Worm (Caenorhabditis elegans) whole organism, L4 larva: Measurements from ENCODE around the gene sru-27.

Source experiments
- D1046.2 ChIP-seq: fragments of 200-800 bp; sonication (Bioruptor generic); IDR thresholded peaks from 2 replicates; pipeline ENCODE4 v1.3.6; 2022; ENCODE audit warnings: missing genetic modification characterization, missing compliant biosample characterization
- F10B5.3 ChIP-seq: sonication (generic microtip); optimal IDR thresholded peaks from 2 replicates; lab custom pipeline; 2016; ENCODE audit warnings: mild to moderate bottlenecking, missing genetic modification characterization, missing compliant biosample characterization
- F26F4.8 ChIP-seq: fragments of 200-800 bp; sonication (Bioruptor generic); conservative IDR thresholded peaks from 2 replicates; pipeline ENCODE4 v1.3.6; 2022; ENCODE audit warnings: missing genetic modification characterization, missing compliant biosample characterization
- T20F7.1 ChIP-seq: fragments of 200-800 bp; sonication (Bioruptor generic); optimal IDR thresholded peaks from 2 replicates; lab custom pipeline; 2018; ENCODE audit warnings: mild to moderate bottlenecking, missing genetic modification characterization, missing compliant biosample characterization
- ZK546.5 ChIP-seq, 2 experiments: sonication (generic microtip); optimal IDR thresholded peaks; 2 replicates each; lab custom pipeline; 2017; ENCODE audit warnings: missing biosample characterization in 2 of 2, missing genetic modification characterization in 2 of 2
- ama-1 ChIP-seq: fragments of 150-350 bp; optimal IDR thresholded peaks from 2 replicates; lab custom pipeline; 2014; ENCODE audit warnings: inconsistent platforms, mixed read lengths
- ceh-82 ChIP-seq: sonication (generic microtip); optimal IDR thresholded peaks from 2 replicates; lab custom pipeline; 2017; ENCODE audit warnings: missing biosample characterization, missing genetic modification characterization
- ces-1 ChIP-seq: fragments of 150-350 bp; sonication (generic microtip); optimal IDR thresholded peaks from 4 replicates; lab custom pipeline; 2014; ENCODE audit warnings: missing biosample characterization, missing genetic modification reagents, missing genetic modification characterization
- cey-2 ChIP-seq: sonication (generic microtip); optimal IDR thresholded peaks from 3 replicates; lab custom pipeline; 2017; ENCODE audit warnings: missing genetic modification characterization, mild to moderate bottlenecking, missing compliant biosample characterization, antibody characterized with exemption, borderline replicate concordance; ENCODE audit not compliant: insufficient read depth
- daf-19 ChIP-seq: fragments of 200-800 bp; sonication (Bioruptor generic); conservative IDR thresholded peaks from 2 replicates; pipeline ENCODE4 v1.3.6; 2022; ENCODE audit warnings: missing genetic modification characterization, missing compliant biosample characterization
- dmd-6 ChIP-seq: fragments of 200-800 bp; sonication (Bioruptor generic); IDR thresholded peaks from 2 replicates; pipeline ENCODE4 v1.3.6; 2022; ENCODE audit warnings: missing genetic modification reagents, missing genetic modification characterization, missing compliant biosample characterization
- dmd-9 ChIP-seq: fragments of 200-800 bp; sonication (Bioruptor generic); IDR thresholded peaks from 2 replicates; pipeline ENCODE4 v1.3.6; 2022; ENCODE audit warnings: missing genetic modification reagents, missing genetic modification characterization, missing compliant biosample characterization
- dpl-1 ChIP-seq: fragments of 150-350 bp; optimal IDR thresholded peaks from 2 replicates; lab custom pipeline; 2014; ENCODE audit warnings: missing biosample characterization, missing genetic modification reagents, missing genetic modification characterization
- fkh-10 ChIP-seq: fragments of 150-350 bp; optimal IDR thresholded peaks from 2 replicates; lab custom pipeline; 2014; ENCODE audit warnings: missing biosample characterization, missing genetic modification reagents, missing genetic modification characterization
- hlh-11 ChIP-seq: fragments of 200-800 bp; sonication (Bioruptor generic); optimal IDR thresholded peaks from 2 replicates; lab custom pipeline; 2018; ENCODE audit warnings: mild to moderate bottlenecking, missing genetic modification characterization, missing compliant biosample characterization
- lin-1 ChIP-seq: fragments of 200-800 bp; sonication (Bioruptor generic); IDR thresholded peaks from 2 replicates; pipeline ENCODE4 v1.3.6; 2022; ENCODE audit warnings: missing genetic modification reagents, missing genetic modification characterization, missing compliant biosample characterization
- lin-29 ChIP-seq: fragments of 200-800 bp; sonication (Bioruptor generic); IDR thresholded peaks from 2 replicates; pipeline ENCODE4 v1.3.6; 2022; ENCODE audit warnings: missing genetic modification reagents, missing genetic modification characterization, missing compliant biosample characterization
- mdl-1 ChIP-seq, 2 experiments: fragments of 150-350 bp in 1 of 2; sonication (generic microtip) in 1 of 2; optimal IDR thresholded peaks; 2 replicates each; lab custom pipeline; 2014 to 2017; ENCODE audit warnings: missing biosample characterization in 2 of 2, missing genetic modification characterization in 2 of 2
- mep-1 ChIP-seq: fragments of 150-350 bp; sonication (generic microtip); optimal IDR thresholded peaks from 3 replicates; lab custom pipeline; 2014; ENCODE audit warnings: missing biosample characterization, missing genetic modification characterization
- nhr-10 ChIP-seq: fragments of 150-350 bp; optimal IDR thresholded peaks from 2 replicates; lab custom pipeline; 2014; ENCODE audit warnings: missing biosample characterization, missing genetic modification characterization
- nhr-11 ChIP-seq: fragments of 150-350 bp; optimal IDR thresholded peaks from 2 replicates; lab custom pipeline; 2014; ENCODE audit warnings: missing biosample characterization, missing genetic modification characterization
- nhr-25 ChIP-seq: sonication (generic microtip); optimal IDR thresholded peaks from 2 replicates; lab custom pipeline; 2017; ENCODE audit warnings: missing genetic modification characterization, mild to moderate bottlenecking, missing compliant biosample characterization, antibody characterized with exemption, moderate library complexity, borderline replicate concordance; ENCODE audit not compliant: insufficient read depth
- nhr-6 ChIP-seq: fragments of 150-350 bp; optimal IDR thresholded peaks from 2 replicates; lab custom pipeline; 2014; ENCODE audit warnings: missing biosample characterization, missing genetic modification characterization
- pha-4 ChIP-seq, 2 experiments: fragments of 150-350 bp in 1 of 2; fragments of 200-800 bp in 1 of 2; sonication (Bioruptor generic) in 1 of 2; IDR thresholded peaks in 1 of 2; optimal IDR thresholded peaks in 1 of 2; 2 replicates each; pipeline versions ENCODE4 v1.3.6 to Lab custom; 2014 to 2022; ENCODE audit warnings: missing genetic modification characterization in 2 of 2, missing genetic modification reagents in 2 of 2, missing biosample characterization in 1 of 2, missing compliant biosample characterization in 1 of 2
- php-3 ChIP-seq: fragments of 200-800 bp; sonication (Bioruptor generic); IDR thresholded peaks from 2 replicates; pipeline ENCODE4 v1.3.6; 2022; ENCODE audit warnings: missing genetic modification reagents, missing genetic modification characterization, missing compliant biosample characterization
- pqm-1 ChIP-seq: sonication (generic microtip); optimal IDR thresholded peaks from 2 replicates; lab custom pipeline; 2017; ENCODE audit warnings: missing biosample characterization, missing genetic modification characterization
- spr-3 ChIP-seq: fragments of 200-800 bp; sonication (Bioruptor generic); optimal IDR thresholded peaks from 2 replicates; lab custom pipeline; 2018; ENCODE audit warnings: mild to moderate bottlenecking, missing genetic modification characterization, missing compliant biosample characterization
- unc-130 ChIP-seq: sonication (generic microtip); optimal IDR thresholded peaks from 2 replicates; lab custom pipeline; 2016; ENCODE audit warnings: missing genetic modification reagents, missing genetic modification characterization, missing compliant biosample characterization
- unc-39 ChIP-seq: sonication (generic microtip); optimal IDR thresholded peaks from 2 replicates; lab custom pipeline; 2017; ENCODE audit warnings: missing biosample characterization, missing genetic modification characterization
- zag-1 ChIP-seq: fragments of 150-350 bp; optimal IDR thresholded peaks from 2 replicates; lab custom pipeline; 2014; ENCODE audit warnings: missing biosample characterization, missing genetic modification characterization
- zip-11 ChIP-seq: fragments of 200-800 bp; sonication (Bioruptor generic); IDR thresholded peaks from 2 replicates; pipeline ENCODE4 v1.3.6; 2022; ENCODE audit warnings: missing genetic modification characterization, missing compliant biosample characterization

The sru-27 gene

ce11 chrV:1481742-1482141, 17.5 kb upstream of the sru-27 start, which contains the start of gene C38C3.4:
C38C3.4 (plus strand) TSS chrV:1482042.
- TF ChIP-seq nhr-6 (tag; lab: Kevin White, UChicago) (no peak), nhr-10 (tag; lab: Kevin White, UChicago) (no peak)

ce11 chrV:1486031-1486430, 13.2 kb upstream of the sru-27 start:
- no peak for TF ChIP-seq ceh-82 (tag; lab: Kevin White, UChicago)
- TF ChIP-seq dmd-6 (GFP tag; lab: Robert Waterston, UW), result no peak
- TF ChIP-seq fkh-10 (GFP tag; lab: Kevin White, UChicago), result peak; percentile 73
- TF ChIP-seq F26F4.8, result no peak
- TF ChIP-seq ZK546.5 (tag; optimal IDR thresholded peaks at IDR 0.05; lab: Kevin White, UChicago), result no peak
- TF ChIP-seq ces-1 (GFP tag; lab: Kevin White, UChicago), result peak; percentile 52
- no peak for TF ChIP-seq lin-29
- TF ChIP-seq mep-1 (tag; lab: Kevin White, UChicago), result no peak
- TF ChIP-seq, all 104 proteins: peak for 2

ce11 chrV:1487262-1487661, 12.0 kb upstream of the sru-27 start:
- TF ChIP-seq hlh-11 (tag; lab: Kevin White, UChicago) (no peak), cey-2 (tag; lab: Kevin White, UChicago) (no peak), unc-130 (GFP tag; lab: Kevin White, UChicago) (no peak), mdl-1 (tag; optimal IDR thresholded peaks at IDR 0.05; lab: Kevin White, UChicago) (no peak), spr-3 (GFP tag; lab: Kevin White, UChicago) (no peak), nhr-25 (tag; lab: Kevin White, UChicago) (no peak), pqm-1 (tag; lab: Kevin White, UChicago) (no peak), fkh-10 (GFP tag; lab: Kevin White, UChicago) (no peak), zip-11 (GFP tag; lab: Robert Waterston, UW) (no peak)

ce11 chrV:1488642-1489041, 10.6 kb upstream of the sru-27 start:
- peak; percentile 16 for TF ChIP-seq nhr-11 (tag; lab: Kevin White, UChicago)
- TF ChIP-seq daf-19, result no peak

ce11 chrV:1491510-1491909, 7.7 kb upstream of the sru-27 start, which contains the start of gene C38C3.6:
C38C3.6 (minus strand) TSS chrV:1491610.
- TF ChIP-seq php-3 (GFP tag; lab: Robert Waterston, UW) (no peak), ama-1 (lab: Kevin White, UChicago) (no peak), cey-2 (tag; lab: Kevin White, UChicago) (no peak), dpl-1 (GFP tag; lab: Kevin White, UChicago) (no peak), unc-39 (tag; lab: Kevin White, UChicago) (no peak), ces-1 (GFP tag; lab: Kevin White, UChicago) (no peak), T20F7.1 (no peak), hlh-11 (tag; lab: Kevin White, UChicago) (no peak), pha-4 (GFP tag; IDR thresholded peaks at IDR 0.05; lab: Robert Waterston, UW) (no peak), pha-4 (tag; optimal IDR thresholded peaks at IDR 0.05; lab: Kevin White, UChicago) (no peak), D1046.2 (GFP tag; lab: Robert Waterston, UW) (no peak), nhr-25 (tag; lab: Kevin White, UChicago) (no peak), lin-1 (GFP tag; lab: Robert Waterston, UW) (no peak), F26F4.8 (no peak)

ce11 chrV:1494469-1494868, 4.8 kb upstream of the sru-27 start, which contains the start of gene spig-7:
spig-7 (plus strand) TSS chrV:1494769.
- no peak for TF ChIP-seq dmd-9 (GFP tag; lab: Robert Waterston, UW)
- TF ChIP-seq F10B5.3, result no peak
- TF ChIP-seq zag-1 (tag; lab: Kevin White, UChicago), result no peak
